Worm (Caenorhabditis elegans): ENCODE data around the gene T08G5.1.

The T08G5.1 gene

DNA sequence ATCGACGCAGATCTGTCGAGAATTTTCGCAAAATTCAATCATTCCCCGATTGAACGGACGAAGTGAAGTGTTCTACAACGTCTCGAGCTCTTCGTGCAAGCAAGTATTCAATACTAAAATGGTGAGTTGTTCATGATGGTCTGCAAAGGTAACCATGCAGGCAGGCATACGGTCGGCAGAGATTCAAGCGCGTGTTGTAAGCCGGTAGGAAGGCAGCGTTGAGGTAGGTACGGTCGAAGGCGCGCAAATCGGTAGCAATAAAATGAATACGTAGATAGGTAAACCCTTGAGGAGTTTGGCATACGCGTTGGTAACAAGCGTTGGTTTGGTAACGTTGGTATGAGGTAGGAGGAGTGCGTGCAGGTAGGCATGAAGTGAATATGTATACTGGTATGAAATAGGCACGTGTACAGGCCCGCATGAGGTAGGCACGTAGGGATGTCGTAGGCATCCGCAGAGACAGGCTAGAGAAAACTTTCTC is 49.3 kb downstream of the T08G5.1 start, which contains the start of gene D1086.17:
TSS of gene D1086.17 (plus strand) at position 51 of the 481 bp plus-strand sequence.
- TF ChIP-seq rnt-1 (tag; optimal IDR thresholded peaks at IDR 0.05) = no peak
- TF ChIP-seq vab-15 (tag; optimal IDR thresholded peaks at IDR 0.05) = no peak
- no peak for TF ChIP-seq nhr-28 (tag; optimal IDR thresholded peaks at IDR 0.05)
- no peak for TF ChIP-seq unc-98 (GFP tag; IDR thresholded peaks at IDR 0.05)

DNA sequence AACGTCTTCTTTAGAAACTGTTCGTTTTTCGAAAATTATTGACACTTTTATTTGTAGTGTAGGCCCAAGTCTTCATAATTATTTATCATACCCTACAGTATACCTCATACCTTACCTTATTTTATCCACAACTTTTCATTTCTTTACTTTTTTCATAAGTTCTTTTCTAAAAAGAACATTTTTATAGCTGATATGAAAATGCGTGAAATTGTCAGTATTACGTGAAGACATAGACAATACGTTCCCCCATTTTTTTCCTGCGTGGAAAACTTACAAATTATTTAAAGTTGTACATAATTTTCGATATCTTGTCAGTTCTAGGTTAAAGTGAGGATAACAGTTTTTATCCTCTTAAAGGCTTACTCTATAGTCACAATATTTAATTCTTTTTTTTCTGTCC is 51.3 kb downstream of the T08G5.1 start:
- TF ChIP-seq sptf-1 (tag; optimal IDR thresholded peaks at IDR 0.05) = no peak
- TF ChIP-seq nhr-85 (tag) = no peak
- TF ChIP-seq sox-4 (tag; optimal IDR thresholded peaks at IDR 0.05) = no peak
- TF ChIP-seq nhr-11 (tag; optimal IDR thresholded peaks at IDR 0.05) = no peak
- TF ChIP-seq nhr-77 (tag; optimal IDR thresholded peaks at IDR 0.05) = no peak
- TF ChIP-seq mab-9 (GFP tag; IDR thresholded peaks at IDR 0.05) = no peak
